Worm (Caenorhabditis elegans) whole organism, midembryonic: ENCODE data around the gene sym-3.

ENCODE experiments used
- T22C8.4 ChIP-seq: fragments of 200-800 bp; sonication (Bioruptor generic); IDR thresholded peaks from 2 replicates; pipeline ENCODE4 v1.3.6; 2022; ENCODE audit warnings: missing genetic modification characterization, missing compliant biosample characterization
- cog-1 ChIP-seq: sonication (generic microtip); optimal IDR thresholded peaks from 2 replicates; lab custom pipeline; 2016; ENCODE audit warnings: missing genetic modification characterization, missing compliant biosample characterization
- flt-1 ChIP-seq: fragments of 200-800 bp; sonication (Bioruptor generic); IDR thresholded peaks from 2 replicates; pipeline ENCODE4 v1.3.6; 2022; ENCODE audit warnings: missing genetic modification characterization, missing compliant biosample characterization
- klf-2 ChIP-seq: fragments of 200-800 bp; sonication (Bioruptor generic); conservative IDR thresholded peaks from 2 replicates; pipeline ENCODE4 v1.3.6; 2022; ENCODE audit warnings: missing genetic modification reagents, missing genetic modification characterization, missing compliant biosample characterization
- med-1 ChIP-seq: sonication (generic microtip); optimal IDR thresholded peaks from 2 replicates; lab custom pipeline; 2017; ENCODE audit warnings: missing genetic modification characterization, mild to moderate bottlenecking, missing compliant biosample characterization, antibody characterized with exemption, missing genetic modification reagents; ENCODE audit not compliant: insufficient read depth
- ref-1 ChIP-seq: fragments of 200-800 bp; sonication (Bioruptor generic); conservative IDR thresholded peaks from 2 replicates; pipeline ENCODE4 v1.3.6; 2022; ENCODE audit warnings: missing genetic modification reagents, missing genetic modification characterization, missing compliant biosample characterization
- ztf-23 ChIP-seq: fragments of 200-800 bp; sonication (Bioruptor generic); IDR thresholded peaks from 2 replicates; pipeline ENCODE4 v1.3.6; 2022; ENCODE audit warnings: missing genetic modification reagents, missing genetic modification characterization, missing compliant biosample characterization
- ztf-29 ChIP-seq: fragments of 200-800 bp; sonication (Bioruptor generic); IDR thresholded peaks from 2 replicates; pipeline ENCODE4 v1.3.6; 2022; ENCODE audit warnings: missing genetic modification reagents, missing genetic modification characterization, missing compliant biosample characterization

- no peak for TF ChIP-seq ztf-29 (GFP tag; lab: Robert Waterston, UW)
- no peak for TF ChIP-seq ref-1 (GFP tag; lab: Robert Waterston, UW)
- TF ChIP-seq cog-1, result no peak
- no peak for TF ChIP-seq klf-2 (GFP tag; lab: Robert Waterston, UW)
- no peak for TF ChIP-seq T22C8.4 (GFP tag; lab: Robert Waterston, UW)
- no peak for TF ChIP-seq med-1 (GFP tag; lab: Kevin White, UChicago)
- no peak for TF ChIP-seq ztf-23 (GFP tag; lab: Robert Waterston, UW)
- TF ChIP-seq flt-1, result no peak
Observed at ce11 chrX:5726160-5726559, 47.4 kb upstream of the sym-3 start.
